Worm (Caenorhabditis elegans): ENCODE measurements around the gene R09D1.14.

DNA sequence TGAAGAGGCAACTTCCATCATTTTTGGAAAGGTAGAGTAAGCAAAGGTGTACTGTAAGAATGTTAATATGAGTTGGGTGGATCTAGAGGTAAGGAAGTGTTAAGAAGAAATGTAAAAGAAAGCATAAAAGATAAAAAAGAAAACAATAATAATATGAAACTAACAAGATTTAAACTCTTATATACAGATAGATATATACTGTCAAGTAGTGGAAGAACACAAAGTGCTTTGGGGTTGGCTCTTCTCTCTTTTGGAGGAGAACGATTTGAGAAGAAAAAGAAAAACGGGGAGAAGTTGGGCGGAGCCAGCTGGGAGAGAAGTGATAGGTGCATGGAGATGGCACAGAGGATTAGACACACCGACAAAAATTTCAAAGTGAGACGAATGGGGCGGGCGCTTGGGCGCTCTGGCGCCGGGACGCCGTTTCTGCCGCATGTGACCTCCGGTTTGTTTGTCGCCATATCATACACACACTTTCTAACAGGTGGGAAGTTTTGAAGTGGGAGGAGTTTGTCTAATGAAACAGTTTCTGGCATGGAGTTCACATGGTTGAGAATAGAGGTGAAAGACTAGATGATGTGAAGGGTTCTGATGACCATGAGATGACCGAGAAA is 28.1 kb upstream of the R09D1.14 start, which contains the start of gene T19H5.4:
- peak; percentile 59 for TF ChIP-seq nhr-43 (tag; optimal IDR thresholded peaks at IDR 0.05; ENCODE audit: poor library complexity, severe bottlenecking)
- TF ChIP-seq nfya-1 (tag; optimal IDR thresholded peaks at IDR 0.05; ENCODE audit: insufficient read depth) = peak; percentile 78
- peak; percentile 11 for TF ChIP-seq nhr-25 (tag; optimal IDR thresholded peaks at IDR 0.05)
- no peak for TF ChIP-seq nhr-28 (tag; optimal IDR thresholded peaks at IDR 0.05)
- TF ChIP-seq elt-3 (tag; optimal IDR thresholded peaks at IDR 0.05) = peak in 1 of 3 experiments; percentile 39
- no peak for TF ChIP-seq zag-1 (tag; optimal IDR thresholded peaks at IDR 0.05)
- no peak for TF ChIP-seq unc-62 (GFP tag; optimal IDR thresholded peaks at IDR 0.05)
- TF ChIP-seq egl-27 (tag; optimal IDR thresholded peaks at IDR 0.05) = no peak
- TF ChIP-seq skn-1 (tag; optimal IDR thresholded peaks at IDR 0.05) = no peak
- no peak for TF ChIP-seq mml-1 (tag; optimal IDR thresholded peaks at IDR 0.05)
- TF ChIP-seq elt-2 (tag; optimal IDR thresholded peaks at IDR 0.05) = peak; percentile 82
